Fruit fly (Drosophila melanogaster): Measurements from ENCODE around the gene ecd.

Gene ecd

dm6 chr3L:2265692-2266444, at the start of gene ecd, which contains the start of gene CG13806:
Gene ecd, minus strand, starts transcription at chr3L:2265857.
Gene CG13806, plus strand, starts transcription at chr3L:2266394.
- peak; percentile 15 for TF ChIP-seq esn (GFP tag; optimal IDR thresholded peaks at IDR 0.05)
- no peak for TF ChIP-seq Met (GFP tag; optimal IDR thresholded peaks at IDR 0.05)
- TF ChIP-seq CG31627 (GFP tag; optimal IDR thresholded peaks at IDR 0.05): peak; percentile 18
- no peak for TF ChIP-seq CG7368 (GFP tag; optimal IDR thresholded peaks at IDR 0.05)
- TF ChIP-seq pdm3 (GFP tag; optimal IDR thresholded peaks at IDR 0.05): no peak
- TF ChIP-seq Ets96B (tag; optimal IDR thresholded peaks at IDR 0.05): no peak
- TF ChIP-seq cyc (GFP tag; optimal IDR thresholded peaks at IDR 0.05): peak; percentile 2
- no peak for TF ChIP-seq dac (GFP tag; optimal IDR thresholded peaks at IDR 0.05)
- TF ChIP-seq salr (GFP tag; optimal IDR thresholded peaks at IDR 0.05): no peak
- peak; percentile 87 for TF ChIP-seq Sox14 (GFP tag; optimal IDR thresholded peaks at IDR 0.05)
- TF ChIP-seq fkh (GFP tag; optimal IDR thresholded peaks at IDR 0.05): peak; percentile 67
- no peak for TF ChIP-seq CG6163 (GFP tag; IDR thresholded peaks at IDR 0.05)
- peak; percentile 25 for TF ChIP-seq Hr39 (GFP tag; optimal IDR thresholded peaks at IDR 0.05)
- no peak for TF ChIP-seq CG3032 (tag; optimal IDR thresholded peaks at IDR 0.05)
- peak; percentile 30 for TF ChIP-seq lz (GFP tag; optimal IDR thresholded peaks at IDR 0.05)
- TF ChIP-seq Hr4 (GFP tag; optimal IDR thresholded peaks at IDR 0.05): no peak
- no peak for TF ChIP-seq CG6276 (GFP tag; optimal IDR thresholded peaks at IDR 0.05)
- no peak for TF ChIP-seq vri (GFP tag; optimal IDR thresholded peaks at IDR 0.05)
- no peak for TF ChIP-seq Eip78C (GFP tag)
- TF ChIP-seq CG8319 (GFP tag; optimal IDR thresholded peaks at IDR 0.05): no peak
- TF ChIP-seq CG11294 (GFP tag; IDR thresholded peaks at IDR 0.05): no peak; the same call in 1 of the 2 replicates
- TF ChIP-seq ss (GFP tag; optimal IDR thresholded peaks at IDR 0.05): no peak
- TF ChIP-seq topi (GFP tag; optimal IDR thresholded peaks at IDR 0.05): no peak
- TF ChIP-seq svp (GFP tag): peak; percentile 26
- TF ChIP-seq eg (GFP tag; IDR thresholded peaks at IDR 0.05): peak; percentile 36; the same call in 1 of the 3 replicates
- TF ChIP-seq CG10669 (GFP tag; optimal IDR thresholded peaks at IDR 0.05): no peak
- TF ChIP-seq Ets21C (GFP tag; optimal IDR thresholded peaks at IDR 0.05): no peak

- TF ChIP-seq Sox15 (GFP tag; optimal IDR thresholded peaks at IDR 0.05) (no peak), eg (GFP tag; IDR thresholded peaks at IDR 0.05) (0 out of 3 replicates have a peak, but pooled peaks have one; percentile 20)
These were observed 16.8 kb upstream of the ecd start, which contains the start of gene MsR2 for dm6 chr3L:2282506-2282905. Gene MsR2, plus strand, starts transcription at chr3L:2282883.

dm6 chr3L:2276250-2276649, 10.6 kb upstream of the ecd start, which contains the start of gene yellow-g2:
Gene yellow-g2, plus strand, starts transcription at chr3L:2276550.
- TF ChIP-seq Sox14 (GFP tag; optimal IDR thresholded peaks at IDR 0.05) (no peak), CG6792 (GFP tag; optimal IDR thresholded peaks at IDR 0.05) (no peak), CG11902 (GFP tag; optimal IDR thresholded peaks at IDR 0.05) (no peak), Gug (GFP tag; IDR thresholded peaks at IDR 0.05) (no peak), CG31627 (GFP tag; optimal IDR thresholded peaks at IDR 0.05) (no peak), Eip75B (GFP tag; optimal IDR thresholded peaks at IDR 0.05) (no peak), dac (GFP tag; optimal IDR thresholded peaks at IDR 0.05) (no peak), CG8319 (GFP tag; optimal IDR thresholded peaks at IDR 0.05) (no peak), CG6276 (GFP tag; optimal IDR thresholded peaks at IDR 0.05) (no peak), svp (GFP tag) (no peak), Sox15 (GFP tag; optimal IDR thresholded peaks at IDR 0.05) (no peak), Hr39 (GFP tag; optimal IDR thresholded peaks at IDR 0.05) (no peak), Sox102F (GFP tag; optimal IDR thresholded peaks at IDR 0.05) (no peak), CG32006 (GFP tag; optimal IDR thresholded peaks at IDR 0.05) (no peak), CG34406 (GFP tag; optimal IDR thresholded peaks at IDR 0.05) (no peak), Hr4 (GFP tag; optimal IDR thresholded peaks at IDR 0.05) (no peak), esn (GFP tag; optimal IDR thresholded peaks at IDR 0.05) (no peak), CG1621 (tag; optimal IDR thresholded peaks at IDR 0.05) (no peak)
